Worm (Caenorhabditis elegans) whole organism, L3 larva: ENCODE data around the gene EEED8.15.

ENCODE experiments used
- ZK546.5 ChIP-seq: sonication (generic microtip); optimal IDR thresholded peaks from 2 replicates; lab custom pipeline; 2017; ENCODE audit warnings: missing biosample characterization, missing genetic modification characterization
- aly-2 ChIP-seq: fragments of 150-350 bp; optimal IDR thresholded peaks from 2 replicates; lab custom pipeline; 2014; ENCODE audit warnings: missing biosample characterization, missing genetic modification characterization
- ama-1 ChIP-seq: fragments of 150-350 bp; optimal IDR thresholded peaks from 2 replicates; lab custom pipeline; 2018
- ceh-16 ChIP-seq: sonication (generic microtip); optimal IDR thresholded peaks from 2 replicates; lab custom pipeline; 2017; ENCODE audit warnings: missing biosample characterization, missing genetic modification characterization
- ceh-28 ChIP-seq: fragments of 150-350 bp; optimal IDR thresholded peaks from 2 replicates; lab custom pipeline; 2014; ENCODE audit warnings: missing biosample characterization, missing genetic modification reagents, missing genetic modification characterization
- ceh-82 ChIP-seq: fragments of 150-350 bp; optimal IDR thresholded peaks from 2 replicates; lab custom pipeline; 2014; ENCODE audit warnings: missing biosample characterization, missing genetic modification characterization
- ceh-9 ChIP-seq: sonication (generic microtip); optimal IDR thresholded peaks from 2 replicates; lab custom pipeline; 2018; ENCODE audit warnings: missing biosample characterization, missing genetic modification characterization
- egl-27 ChIP-seq: sonication (generic microtip); optimal IDR thresholded peaks from 4 replicates; lab custom pipeline; 2017; ENCODE audit warnings: missing biosample characterization, missing genetic modification reagents, missing genetic modification characterization
- elt-1 ChIP-seq: fragments of 150-350 bp; optimal IDR thresholded peaks from 2 replicates; lab custom pipeline; 2014; ENCODE audit warnings: missing biosample characterization, missing genetic modification characterization
- elt-2 ChIP-seq: sonication (generic microtip); optimal IDR thresholded peaks from 2 replicates; lab custom pipeline; 2016; ENCODE audit warnings: missing genetic modification reagents, mild to moderate bottlenecking, missing genetic modification characterization, missing compliant biosample characterization
- elt-3 ChIP-seq, 3 experiments: fragments of 150-350 bp in 1 of 3; sonication (generic microtip) in 2 of 3; optimal IDR thresholded peaks; 2 replicates in 2 of 3; 4 replicates in 1 of 3; lab custom pipeline; 2014 to 2017; ENCODE audit warnings: missing biosample characterization in 3 of 3, missing genetic modification characterization in 3 of 3
- eor-1 ChIP-seq, 2 experiments: fragments of 150-350 bp; optimal IDR thresholded peaks; 2 replicates each; lab custom pipeline; 2014 to 2018; ENCODE audit warnings: missing biosample characterization in 2 of 2, missing genetic modification characterization in 2 of 2
- fkh-10 ChIP-seq: sonication (generic microtip); optimal IDR thresholded peaks from 2 replicates; lab custom pipeline; 2017; ENCODE audit warnings: missing biosample characterization, missing genetic modification reagents, missing genetic modification characterization
- fkh-2 ChIP-seq: fragments of 150-350 bp; optimal IDR thresholded peaks from 2 replicates; lab custom pipeline; 2014; ENCODE audit warnings: missing biosample characterization, missing genetic modification reagents, missing genetic modification characterization
- fos-1 ChIP-seq: fragments of 150-350 bp; optimal IDR thresholded peaks from 2 replicates; lab custom pipeline; 2014; ENCODE audit warnings: missing biosample characterization, missing genetic modification characterization
- hmg-11 ChIP-seq: sonication (generic microtip); optimal IDR thresholded peaks from 2 replicates; lab custom pipeline; 2016; ENCODE audit warnings: missing genetic modification characterization, missing compliant biosample characterization
- lin-15B ChIP-seq: fragments of 150-350 bp; optimal IDR thresholded peaks from 2 replicates; lab custom pipeline; 2014; ENCODE audit warnings: missing biosample characterization, missing genetic modification characterization
- lin-39 ChIP-seq: fragments of 150-350 bp; optimal IDR thresholded peaks from 2 replicates; lab custom pipeline; 2018; ENCODE audit warnings: missing biosample characterization, missing genetic modification reagents, missing genetic modification characterization
- lsy-12 ChIP-seq: sonication (generic microtip); optimal IDR thresholded peaks from 2 replicates; lab custom pipeline; 2016; ENCODE audit warnings: mild to moderate bottlenecking, missing genetic modification characterization, missing compliant biosample characterization
- mml-1 ChIP-seq: fragments of 150-350 bp; sonication (generic microtip); optimal IDR thresholded peaks from 3 replicates; lab custom pipeline; 2014; ENCODE audit warnings: missing biosample characterization, missing genetic modification characterization
- nfya-1 ChIP-seq: sonication (generic microtip); optimal IDR thresholded peaks from 2 replicates; lab custom pipeline; 2017; ENCODE audit warnings: missing genetic modification characterization, mild to moderate bottlenecking, missing compliant biosample characterization, antibody characterized with exemption, moderate library complexity; ENCODE audit not compliant: insufficient read depth
- nhr-12 ChIP-seq: fragments of 150-350 bp; optimal IDR thresholded peaks from 2 replicates; lab custom pipeline; 2014; ENCODE audit warnings: missing biosample characterization, missing genetic modification characterization
- nhr-23 ChIP-seq: fragments of 150-350 bp; optimal IDR thresholded peaks from 2 replicates; lab custom pipeline; 2014; ENCODE audit warnings: missing biosample characterization, missing genetic modification reagents, missing genetic modification characterization
- nhr-237 ChIP-seq: fragments of 150-350 bp; optimal IDR thresholded peaks from 2 replicates; lab custom pipeline; 2014; ENCODE audit warnings: missing biosample characterization, missing genetic modification characterization
- nhr-25 ChIP-seq: sonication (generic microtip); optimal IDR thresholded peaks from 2 replicates; lab custom pipeline; 2017; ENCODE audit warnings: missing biosample characterization, missing genetic modification characterization
- nhr-28 ChIP-seq: fragments of 150-350 bp; optimal IDR thresholded peaks from 2 replicates; lab custom pipeline; 2014; ENCODE audit warnings: missing biosample characterization, missing genetic modification characterization
- nhr-43 ChIP-seq: sonication (generic microtip); optimal IDR thresholded peaks from 2 replicates; lab custom pipeline; 2016; ENCODE audit warnings: mild to moderate bottlenecking, missing genetic modification characterization, missing compliant biosample characterization; ENCODE audit not compliant: poor library complexity, severe bottlenecking
- nhr-76 ChIP-seq: fragments of 150-350 bp; sonication (generic microtip); optimal IDR thresholded peaks from 5 replicates; lab custom pipeline; 2014; ENCODE audit warnings: missing biosample characterization, missing genetic modification characterization
- nhr-77 ChIP-seq: fragments of 150-350 bp; optimal IDR thresholded peaks from 2 replicates; lab custom pipeline; 2014; ENCODE audit warnings: missing biosample characterization, missing genetic modification characterization
- pqm-1 ChIP-seq: fragments of 150-350 bp; optimal IDR thresholded peaks from 2 replicates; lab custom pipeline; 2017; ENCODE audit warnings: missing biosample characterization, missing genetic modification characterization, inconsistent platforms
- sea-2 ChIP-seq: fragments of 150-350 bp; sonication (generic microtip); optimal IDR thresholded peaks from 4 replicates; lab custom pipeline; 2014; ENCODE audit warnings: missing biosample characterization, missing genetic modification reagents, missing genetic modification characterization
- snpc-4 ChIP-seq: fragments of 150-350 bp; optimal IDR thresholded peaks from 2 replicates; lab custom pipeline; 2014; ENCODE audit warnings: missing biosample characterization, missing genetic modification characterization
- tbx-2 ChIP-seq: sonication (generic microtip); optimal IDR thresholded peaks from 2 replicates; lab custom pipeline; 2016; ENCODE audit warnings: mild to moderate bottlenecking, missing genetic modification characterization, missing compliant biosample characterization
- unc-39 ChIP-seq: sonication (generic microtip); optimal IDR thresholded peaks from 4 replicates; lab custom pipeline; 2017; ENCODE audit warnings: missing biosample characterization, missing genetic modification characterization
- unc-62 ChIP-seq: fragments of 150-350 bp; sonication (generic microtip); optimal IDR thresholded peaks from 4 replicates; lab custom pipeline; 2014; ENCODE audit warnings: missing biosample characterization, missing genetic modification reagents, missing genetic modification characterization
- ztf-11 ChIP-seq: fragments of 150-350 bp; optimal IDR thresholded peaks from 2 replicates; lab custom pipeline; 2014; ENCODE audit warnings: missing biosample characterization, missing genetic modification characterization
- ztf-4 ChIP-seq: fragments of 150-350 bp; optimal IDR thresholded peaks from 2 replicates; lab custom pipeline; 2014; ENCODE audit warnings: missing biosample characterization, missing genetic modification characterization

Gene EEED8.15

ce11 chrII:5426054-5426453, 7.0 kb downstream of the EEED8.15 start (continued):
- no peak for TF ChIP-seq mml-1 (tag; lab: Kevin White, UChicago)
- peak; percentile 6 for TF ChIP-seq egl-27 (tag; lab: Kevin White, UChicago)
- no peak for TF ChIP-seq unc-39
- TF ChIP-seq ztf-11 (tag; lab: Kevin White, UChicago): no peak
- TF ChIP-seq lin-15B (tag; lab: Kevin White, UChicago): no peak
- TF ChIP-seq elt-1: no peak
- no peak for TF ChIP-seq snpc-4 (tag; lab: Kevin White, UChicago)
- TF ChIP-seq ceh-28: peak; percentile 32
- no peak for TF ChIP-seq pqm-1 (tag; lab: Kevin White, UChicago)
- TF ChIP-seq ceh-16: no peak
- peak; percentile 46 for TF ChIP-seq nhr-23 (tag; lab: Kevin White, UChicago)
- no peak for TF ChIP-seq fkh-10
- TF ChIP-seq tbx-2 (tag; lab: Kevin White, UChicago): no peak
- TF ChIP-seq ama-1 (lab: Kevin White, UChicago): peak; percentile 66
- no peak for TF ChIP-seq nhr-76
- no peak for TF ChIP-seq lsy-12 (tag; lab: Kevin White, UChicago)
- TF ChIP-seq lin-39 (tag; lab: Kevin White, UChicago): peak; percentile 13
- TF ChIP-seq nhr-25 (tag; lab: Kevin White, UChicago): peak; percentile 49
- no peak for TF ChIP-seq sea-2
- TF ChIP-seq, all 47 proteins: peak for 11

ce11 chrII:5426470-5426869, 7.4 kb downstream of the EEED8.15 start:
- TF ChIP-seq unc-62 (no peak), elt-2 (peak; percentile 61)

- TF ChIP-seq ztf-4 (no peak), nfya-1 (tag; lab: Kevin White, UChicago) (peak; percentile 31), nhr-25 (tag; lab: Kevin White, UChicago) (peak; percentile 7), elt-3 (tag; optimal IDR thresholded peaks at IDR 0.05; lab: Kevin White, UChicago) (no peak), elt-2 (peak; percentile 49), hmg-11 (peak; percentile 22), ztf-11 (tag; lab: Kevin White, UChicago) (no peak), ceh-82 (tag; lab: Kevin White, UChicago) (no peak), eor-1 (tag; optimal IDR thresholded peaks at IDR 0.05; lab: Kevin White, UChicago) (no peak), fkh-2 (tag; lab: Kevin White, UChicago) (no peak), lin-15B (tag; lab: Kevin White, UChicago) (peak; percentile 28), ZK546.5 (tag; lab: Kevin White, UChicago) (no peak), mml-1 (tag; lab: Kevin White, UChicago) (no peak), nhr-76 (no peak), pqm-1 (tag; lab: Kevin White, UChicago) (no peak), ceh-16 (no peak), snpc-4 (tag; lab: Kevin White, UChicago) (peak; percentile 41), aly-2 (tag; lab: Kevin White, UChicago) (no peak), nhr-77 (no peak)
Measured at ce11 chrII:5429522-5430257, 10.7 kb downstream of the EEED8.15 start, which contains the start of the genes F07F6.4 and F07F6.2. Gene F07F6.4, minus strand, starts transcription at chrII:5429572. Gene F07F6.2, plus strand, starts transcription at chrII:5430207.

- no peak for TF ChIP-seq nhr-23 (tag; lab: Kevin White, UChicago)
- TF ChIP-seq nhr-77: no peak
- TF ChIP-seq fkh-10: no peak
- no peak for TF ChIP-seq lin-39 (tag; lab: Kevin White, UChicago)
- no peak for TF ChIP-seq eor-1 (tag; optimal IDR thresholded peaks at IDR 0.05; lab: Kevin White, UChicago)
- TF ChIP-seq aly-2 (tag; lab: Kevin White, UChicago): no peak
- TF ChIP-seq elt-1: no peak
- TF ChIP-seq fos-1: no peak
- TF ChIP-seq nhr-12: no peak
- TF ChIP-seq ceh-9 (tag; lab: Kevin White, UChicago): no peak
- no peak for TF ChIP-seq egl-27 (tag; lab: Kevin White, UChicago)
- no peak for TF ChIP-seq nhr-28
- TF ChIP-seq ceh-82 (tag; lab: Kevin White, UChicago): no peak
- no peak for TF ChIP-seq snpc-4 (tag; lab: Kevin White, UChicago)
- TF ChIP-seq nhr-25 (tag; lab: Kevin White, UChicago): no peak
- TF ChIP-seq nhr-237 (tag; lab: Kevin White, UChicago): no peak
- TF ChIP-seq nhr-43 (tag; lab: Kevin White, UChicago): no peak
- no peak for TF ChIP-seq hmg-11
- TF ChIP-seq, all 47 proteins: peak for 0
Measured at ce11 chrII:5433069-5433468, 14.0 kb downstream of the EEED8.15 start, which contains the start of gene srx-114. Gene srx-114, minus strand, starts transcription at chrII:5433169.
